Fruit fly (Drosophila melanogaster): ENCODE data around the gene Art4.

- TF ChIP-seq rn (GFP tag; IDR thresholded peaks at IDR 0.05) = no peak
- TF ChIP-seq CG8301 (tag; optimal IDR thresholded peaks at IDR 0.05) = no peak
- TF ChIP-seq CG4496 (GFP tag; IDR thresholded peaks at IDR 0.05) = no peak
- TF ChIP-seq CG12605 (GFP tag; IDR thresholded peaks at IDR 0.05) = no peak
- no peak for TF ChIP-seq CG13204 (GFP tag; optimal IDR thresholded peaks at IDR 0.05)
- TF ChIP-seq CG10348 (GFP tag; IDR thresholded peaks at IDR 0.05) = no peak
- no peak for TF ChIP-seq Pif1B (GFP tag; optimal IDR thresholded peaks at IDR 0.05)
- TF ChIP-seq CG8159 (tag; optimal IDR thresholded peaks at IDR 0.05) = no peak
- no peak for TF ChIP-seq D1 (tag; optimal IDR thresholded peaks at IDR 0.05)
- no peak for TF ChIP-seq EcR (GFP tag; optimal IDR thresholded peaks at IDR 0.05)
- no peak for TF ChIP-seq CG14655 (GFP tag; optimal IDR thresholded peaks at IDR 0.05)
- no peak for TF ChIP-seq CG9948 (tag; optimal IDR thresholded peaks at IDR 0.05)
- no peak for TF ChIP-seq Ets98B (GFP tag; IDR thresholded peaks at IDR 0.05)
Observed at dm6 chr3R:9996689-9997213, 10.9 kb upstream of the Art4 start, which contains the start of the genes Gr85a and Spn85F.
